Fruit fly (Drosophila melanogaster): ENCODE measurements around the gene CG10352.

DNA sequence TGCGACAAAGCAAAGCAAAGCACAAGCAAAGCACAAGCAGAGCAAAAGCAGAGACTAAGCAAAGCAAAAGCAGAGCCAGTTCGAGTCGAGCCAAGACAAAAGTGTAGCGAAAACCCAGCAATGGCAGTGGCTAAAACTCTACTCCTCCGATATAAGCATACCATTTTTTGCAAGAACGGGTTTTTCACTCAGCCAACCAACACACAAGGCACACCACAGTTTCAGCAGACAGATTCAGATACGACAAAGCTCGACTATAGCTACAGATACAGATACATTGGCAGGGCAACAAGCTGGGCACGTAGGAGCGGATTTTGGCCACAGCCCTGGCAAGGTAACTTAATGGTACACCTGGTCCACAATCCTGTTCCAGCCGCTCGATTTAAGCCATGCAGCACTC, 36.6 kb upstream of the CG10352 start:
- no peak for TF ChIP-seq toe (GFP tag; optimal IDR thresholded peaks at IDR 0.05)
- no peak for TF ChIP-seq Crg-1 (GFP tag; optimal IDR thresholded peaks at IDR 0.05)
- no peak for TF ChIP-seq cic (GFP tag; optimal IDR thresholded peaks at IDR 0.05)
- TF ChIP-seq CG11617 (GFP tag; optimal IDR thresholded peaks at IDR 0.05): no peak
- no peak for TF ChIP-seq kay (GFP tag; ENCODE audit: borderline replicate concordance)
- no peak for TF ChIP-seq Hr96 (GFP tag; optimal IDR thresholded peaks at IDR 0.05)
- TF ChIP-seq CG7101 (tag; optimal IDR thresholded peaks at IDR 0.05): no peak
- no peak for TF ChIP-seq ovo (GFP tag; optimal IDR thresholded peaks at IDR 0.05)
- no peak for TF ChIP-seq Clk (GFP tag; optimal IDR thresholded peaks at IDR 0.05)
- no peak for TF ChIP-seq CG33017 (tag; optimal IDR thresholded peaks at IDR 0.05)

Data from whole organism, adult.